Fruit fly (Drosophila melanogaster) whole organism, embryonic: ENCODE results near the gene cnir.
A peak's percentile ranks its signal among the peaks of the same experiment; 100 is the strongest.

Experiments used
- Aef1 ChIP-seq: fragments of 200-800 bp; sonication (Bioruptor generic); IDR thresholded peaks from 3 replicates; pipeline ENCODE4 v1.3.6; 2022; ENCODE audit warnings: missing biosample characterization, missing genetic modification characterization
- B-H1 ChIP-seq: fragments of 200-800 bp; sonication (Bioruptor generic); IDR thresholded peaks from 3 replicates; pipeline ENCODE4 v1.3.6; 2022; ENCODE audit warnings: missing biosample characterization, missing genetic modification characterization
- CG12071 ChIP-seq: fragments of 200-800 bp; sonication (Bioruptor generic); optimal IDR thresholded peaks from 3 replicates; lab custom pipeline; 2018; ENCODE audit warnings: missing biosample characterization, mild to moderate bottlenecking, missing genetic modification characterization
- CG12219 ChIP-seq: fragments of 200-800 bp; sonication (Bioruptor generic); optimal IDR thresholded peaks from 3 replicates; lab custom pipeline; 2018; ENCODE audit warnings: missing biosample characterization, mild to moderate bottlenecking, missing genetic modification characterization
- CG15696 ChIP-seq: fragments of 200-800 bp; sonication (Bioruptor generic); optimal IDR thresholded peaks from 2 replicates; lab custom pipeline; 2019; ENCODE audit warnings: missing biosample characterization, mild to moderate bottlenecking, missing genetic modification characterization, moderate library complexity
- CG16815 ChIP-seq: fragments of 200-800 bp; sonication (Bioruptor generic); optimal IDR thresholded peaks from 3 replicates; lab custom pipeline; 2017; ENCODE audit warnings: missing biosample characterization, mild to moderate bottlenecking, missing genetic modification characterization
- CG17328 ChIP-seq: fragments of 200-800 bp; sonication (Bioruptor generic); IDR thresholded peaks from 2 replicates; pipeline ENCODE4 v1.3.6; 2022; ENCODE audit warnings: missing biosample characterization, missing genetic modification characterization
- CG18764 ChIP-seq: fragments of 200-800 bp; sonication (Bioruptor generic); optimal IDR thresholded peaks from 3 replicates; lab custom pipeline; 2016; ENCODE audit warnings: missing biosample characterization, missing genetic modification characterization
- CG2199 ChIP-seq: fragments of 200-800 bp; sonication (Bioruptor generic); IDR thresholded peaks from 3 replicates; pipeline ENCODE4 v1.3.6; 2022; ENCODE audit warnings: missing biosample characterization, missing genetic modification characterization
- CG30431 ChIP-seq: fragments of 200-800 bp; sonication (Bioruptor generic); optimal IDR thresholded peaks from 2 replicates; lab custom pipeline; 2017; ENCODE audit warnings: missing biosample characterization, missing genetic modification characterization
- CG3163 ChIP-seq: fragments of 200-800 bp; sonication (Bioruptor generic); optimal IDR thresholded peaks from 3 replicates; lab custom pipeline; 2016; ENCODE audit warnings: missing biosample characterization, missing genetic modification characterization
- CG34422 ChIP-seq: fragments of 200-800 bp; sonication (Bioruptor generic); IDR thresholded peaks from 3 replicates; pipeline ENCODE4 v1.3.6; 2022; ENCODE audit warnings: missing biosample characterization, missing genetic modification characterization
- CG4328 ChIP-seq: fragments of 200-800 bp; sonication (Bioruptor generic); optimal IDR thresholded peaks from 3 replicates; lab custom pipeline; 2017; ENCODE audit warnings: missing biosample characterization, missing genetic modification reagents, missing genetic modification characterization
- CG6683 ChIP-seq: fragments of 200-800 bp; sonication (Bioruptor generic); optimal IDR thresholded peaks from 2 replicates; lab custom pipeline; 2017; ENCODE audit warnings: missing biosample characterization, mild to moderate bottlenecking, missing genetic modification characterization, missing genetic modification reagents
- CG7745 ChIP-seq: fragments of 200-800 bp; sonication (Bioruptor generic); optimal IDR thresholded peaks from 2 replicates; lab custom pipeline; 2018; ENCODE audit warnings: missing biosample characterization, mild to moderate bottlenecking, missing genetic modification characterization, moderate library complexity
- CG7963 ChIP-seq: fragments of 200-800 bp; sonication (Bioruptor generic); IDR thresholded peaks from 3 replicates; pipeline ENCODE4 v1.3.6; 2022; ENCODE audit warnings: missing biosample characterization, missing genetic modification characterization; ENCODE audit not compliant: partially characterized antibody
- CG8290 ChIP-seq, 3 experiments: fragments of 200-800 bp; sonication (Bioruptor generic); optimal IDR thresholded peaks; 2 replicates each; lab custom pipeline; 2016 to 2019; ENCODE audit warnings: missing biosample characterization in 3 of 3, missing genetic modification characterization in 3 of 3, mild to moderate bottlenecking in 2 of 3, moderate library complexity in 1 of 3
- CG9609 ChIP-seq: fragments of 200-800 bp; sonication (Bioruptor generic); optimal IDR thresholded peaks from 3 replicates; lab custom pipeline; 2016; ENCODE audit warnings: missing biosample characterization, missing genetic modification characterization
- Chrac-16 ChIP-seq: fragments of 200-800 bp; sonication (Bioruptor generic); optimal IDR thresholded peaks from 3 replicates; lab custom pipeline; 2016; ENCODE audit warnings: missing biosample characterization, missing genetic modification characterization
- CrebB ChIP-seq: fragments of 200-800 bp; sonication (Bioruptor generic); optimal IDR thresholded peaks from 3 replicates; lab custom pipeline; 2018; ENCODE audit warnings: missing biosample characterization, mild to moderate bottlenecking, missing genetic modification characterization
- D19B ChIP-seq: fragments of 200-800 bp; sonication (Bioruptor generic); optimal IDR thresholded peaks from 2 replicates; lab custom pipeline; 2017; ENCODE audit warnings: missing biosample characterization, mild to moderate bottlenecking, missing genetic modification characterization
- Dref ChIP-seq: fragments of 200-800 bp; sonication (Bioruptor generic); IDR thresholded peaks from 2 replicates; pipeline ENCODE4 v1.3.6; 2022; ENCODE audit warnings: missing biosample characterization, missing genetic modification characterization
- HLH54F ChIP-seq: fragments of 200-800 bp; sonication (Bioruptor generic); optimal IDR thresholded peaks from 3 replicates; lab custom pipeline; 2016; ENCODE audit warnings: missing biosample characterization, missing genetic modification characterization
- Lim3 ChIP-seq: fragments of 200-800 bp; sonication (Bioruptor generic); IDR thresholded peaks from 2 replicates; pipeline ENCODE4 v1.3.6; 2022; ENCODE audit warnings: missing biosample characterization, missing genetic modification characterization
- MBD-R2 ChIP-seq: fragments of 200-800 bp; sonication (Bioruptor generic); IDR thresholded peaks from 2 replicates; pipeline ENCODE4 v1.3.6; 2022; ENCODE audit warnings: missing biosample characterization, missing genetic modification characterization
- Myb ChIP-seq: fragments of 200-800 bp; sonication (Bioruptor generic); optimal IDR thresholded peaks from 2 replicates; lab custom pipeline; 2016; ENCODE audit warnings: missing biosample characterization, missing genetic modification characterization
- Spps ChIP-seq: fragments of 200-800 bp; sonication (Bioruptor generic); optimal IDR thresholded peaks from 2 replicates; lab custom pipeline; 2018; ENCODE audit warnings: missing biosample characterization, mild to moderate bottlenecking, missing genetic modification characterization
- Tbp ChIP-seq: fragments of >200 bp; optimal IDR thresholded peaks from 2 replicates; lab custom pipeline; 2018; ENCODE audit warnings: missing biosample characterization, missing genetic modification characterization
- ab ChIP-seq: fragments of 200-800 bp; sonication (Bioruptor generic); optimal IDR thresholded peaks from 2 replicates; lab custom pipeline; 2016; ENCODE audit warnings: missing biosample characterization, missing genetic modification characterization
- chn ChIP-seq: fragments of 200-800 bp; sonication (Bioruptor generic); optimal IDR thresholded peaks from 2 replicates; lab custom pipeline; 2016; ENCODE audit warnings: missing biosample characterization, missing genetic modification characterization
- crol ChIP-seq: fragments of 200-800 bp; sonication (Bioruptor generic); IDR thresholded peaks from 2 replicates; pipeline ENCODE4 v1.3.6; 2022; ENCODE audit warnings: missing biosample characterization, missing genetic modification characterization
- cwo ChIP-seq: fragments of 200-800 bp; sonication (Bioruptor generic); optimal IDR thresholded peaks from 3 replicates; lab custom pipeline; 2017; ENCODE audit warnings: missing biosample characterization, missing genetic modification characterization, mild to moderate bottlenecking, moderate library complexity, missing genetic modification reagents
- dati ChIP-seq: fragments of 200-800 bp; sonication (Bioruptor generic); IDR thresholded peaks from 2 replicates; pipeline ENCODE4 v1.3.6; 2022; ENCODE audit warnings: missing biosample characterization, missing genetic modification characterization
- eyg ChIP-seq: fragments of 200-800 bp; sonication (Bioruptor generic); optimal IDR thresholded peaks from 3 replicates; lab custom pipeline; 2016; ENCODE audit warnings: missing biosample characterization, missing genetic modification characterization
- gro ChIP-seq: fragments of 200-800 bp; sonication (Bioruptor generic); optimal IDR thresholded peaks from 2 replicates; lab custom pipeline; 2016; ENCODE audit warnings: missing biosample characterization, missing genetic modification characterization
- gsb ChIP-seq: fragments of 200-800 bp; sonication (Bioruptor generic); IDR thresholded peaks from 2 replicates; pipeline ENCODE4 v1.3.6; 2022; ENCODE audit warnings: missing biosample characterization, missing genetic modification characterization
- gt ChIP-seq: fragments of 200-800 bp; sonication (Bioruptor generic); IDR thresholded peaks from 2 replicates; pipeline ENCODE4 v1.3.6; 2022; ENCODE audit warnings: missing biosample characterization, missing genetic modification characterization
- kni ChIP-seq: fragments of 200-800 bp; sonication (Bioruptor generic); optimal IDR thresholded peaks from 3 replicates; lab custom pipeline; 2017; ENCODE audit warnings: mild to moderate bottlenecking, missing biosample characterization, missing genetic modification reagents, missing genetic modification characterization
- nau ChIP-seq: fragments of 200-800 bp; sonication (Bioruptor generic); optimal IDR thresholded peaks from 3 replicates; lab custom pipeline; 2017; ENCODE audit warnings: missing biosample characterization, mild to moderate bottlenecking, missing genetic modification characterization, missing genetic modification reagents
- nmo ChIP-seq: fragments of 200-800 bp; sonication (Bioruptor generic); optimal IDR thresholded peaks from 2 replicates; lab custom pipeline; 2018; ENCODE audit warnings: missing biosample characterization, mild to moderate bottlenecking, missing genetic modification characterization, moderate library complexity
- odd ChIP-seq: fragments of 200-800 bp; sonication (Bioruptor generic); optimal IDR thresholded peaks from 2 replicates; lab custom pipeline; 2017; ENCODE audit warnings: missing biosample characterization, mild to moderate bottlenecking, missing genetic modification characterization
- onecut ChIP-seq: fragments of 200-800 bp; sonication (Bioruptor generic); IDR thresholded peaks from 2 replicates; pipeline ENCODE4 v1.3.6; 2022; ENCODE audit warnings: missing biosample characterization, missing genetic modification characterization
- pnt ChIP-seq: fragments of 200-800 bp; sonication (Bioruptor generic); optimal IDR thresholded peaks from 3 replicates; lab custom pipeline; 2016; ENCODE audit warnings: missing biosample characterization, missing genetic modification characterization
- prd ChIP-seq, 3 experiments: fragments of >200 bp in 2 of 3; fragments of 200-800 bp in 1 of 3; sonication (Bioruptor generic) in 1 of 3; optimal IDR thresholded peaks in 2 of 3; IDR thresholded peaks in 1 of 3; 2 replicates in 2 of 3; 3 replicates in 1 of 3; pipeline versions ENCODE4 v1.3.6 to Lab custom; 2017 to 2022; ENCODE audit warnings: missing biosample characterization in 1 of 3, missing genetic modification characterization in 1 of 3
- pzg ChIP-seq: fragments of 200-800 bp; sonication (Bioruptor generic); optimal IDR thresholded peaks from 3 replicates; lab custom pipeline; 2018; ENCODE audit warnings: missing biosample characterization, mild to moderate bottlenecking, missing genetic modification characterization, moderate library complexity
- ranshi ChIP-seq: fragments of 200-800 bp; sonication (Bioruptor generic); IDR thresholded peaks from 2 replicates; pipeline ENCODE4 v1.3.6; 2022; ENCODE audit warnings: missing biosample characterization, missing genetic modification characterization
- ro ChIP-seq: fragments of 200-800 bp; sonication (Bioruptor generic); IDR thresholded peaks from 2 replicates; pipeline ENCODE4 v1.3.6; 2022; ENCODE audit warnings: missing biosample characterization, missing genetic modification characterization
- scrt ChIP-seq: fragments of 200-800 bp; sonication (Bioruptor generic); optimal IDR thresholded peaks from 2 replicates; lab custom pipeline; 2018; ENCODE audit warnings: missing biosample characterization, mild to moderate bottlenecking, missing genetic modification characterization, moderate library complexity
- slbo ChIP-seq: fragments of 200-800 bp; sonication (Bioruptor generic); IDR thresholded peaks from 2 replicates; pipeline ENCODE4 v1.3.6; 2022; ENCODE audit warnings: missing biosample characterization, missing genetic modification characterization
- so ChIP-seq: fragments of 200-800 bp; sonication (Bioruptor generic); IDR thresholded peaks from 3 replicates; pipeline ENCODE4 v1.3.6; 2022; ENCODE audit warnings: missing biosample characterization, missing genetic modification characterization
- wek ChIP-seq: fragments of 200-800 bp; sonication (Bioruptor generic); optimal IDR thresholded peaks from 3 replicates; lab custom pipeline; 2018; ENCODE audit warnings: missing biosample characterization, mild to moderate bottlenecking, missing genetic modification characterization, moderate library complexity

Gene cnir

dm6 chr2L:2999113-2999512 lies 40.5 kb downstream of the cnir start, which contains the start of gene Ccdc85 (continued):
- peak; percentile 36; the same call in 1 of the 2 replicates for TF ChIP-seq MBD-R2 (GFP tag; lab: Robert Waterston, UW)
- no peak for TF ChIP-seq CG4328 (GFP tag; lab: Kevin White, UChicago)
- no peak for TF ChIP-seq B-H1 (GFP tag; lab: Robert Waterston, UW)
- TF ChIP-seq gt (GFP tag; lab: Robert Waterston, UW), result no peak
- no peak for TF ChIP-seq ranshi (GFP tag; lab: Robert Waterston, UW)
- TF ChIP-seq odd (GFP tag; lab: Kevin White, UChicago), result no peak
- no peak for TF ChIP-seq pnt (GFP tag; lab: Kevin White, UChicago)
- no peak for TF ChIP-seq nau (GFP tag; lab: Kevin White, UChicago)
- TF ChIP-seq Spps (tag; lab: Kevin White, UChicago), result no peak
- TF ChIP-seq kni (GFP tag; lab: Kevin White, UChicago), result no peak
- TF ChIP-seq onecut (GFP tag; lab: Robert Waterston, UW), result peak; percentile 10; the same call in 1 of the 2 replicates
- TF ChIP-seq gro (GFP tag; lab: Kevin White, UChicago), result peak; percentile 8
- TF ChIP-seq CG17328 (GFP tag; lab: Robert Waterston, UW), result no peak
- no peak for TF ChIP-seq Lim3 (GFP tag; lab: Robert Waterston, UW)
- peak; percentile 80 for TF ChIP-seq pzg (GFP tag; lab: Kevin White, UChicago)
- no peak for TF ChIP-seq Aef1 (GFP tag; lab: Robert Waterston, UW)
- no peak for TF ChIP-seq ro (GFP tag; lab: Robert Waterston, UW)
- TF ChIP-seq CG18764 (GFP tag; lab: Kevin White, UChicago), result no peak
- no peak for TF ChIP-seq wek (GFP tag; lab: Kevin White, UChicago)
- no peak for TF ChIP-seq chn (GFP tag; lab: Kevin White, UChicago)
- no peak for TF ChIP-seq Tbp (GFP tag; lab: Kevin White, UChicago)
- TF ChIP-seq HLH54F, result no peak
- no peak for TF ChIP-seq dati (GFP tag; lab: Robert Waterston, UW)
- no peak for TF ChIP-seq ab (GFP tag; lab: Kevin White, UChicago)
- TF ChIP-seq gsb, result no peak
- no peak for TF ChIP-seq prd (optimal IDR thresholded peaks at IDR 0.05; lab: Kevin White, UChicago)
- no peak for TF ChIP-seq prd (GFP tag; IDR thresholded peaks at IDR 0.05; lab: Robert Waterston, UW)
- TF ChIP-seq so (GFP tag; lab: Robert Waterston, UW), result no peak
- TF ChIP-seq Dref (GFP tag; lab: Robert Waterston, UW), result peak; percentile 98
- TF ChIP-seq CG8290 (GFP tag; optimal IDR thresholded peaks at IDR 0.05; lab: Kevin White, UChicago), result peak; percentile 40
- TF ChIP-seq CG8290 (tag; optimal IDR thresholded peaks at IDR 0.05; lab: Kevin White, UChicago), result no peak
- TF ChIP-seq Myb, result peak; percentile 97
- TF ChIP-seq slbo (GFP tag; lab: Robert Waterston, UW), result 0 out of 2 replicates have a peak, but pooled peaks have one; percentile 13
- TF ChIP-seq CG6683 (GFP tag; lab: Kevin White, UChicago), result no peak
- TF ChIP-seq crol (GFP tag; lab: Robert Waterston, UW), result no peak
- peak; percentile 22 for TF ChIP-seq CrebB (tag; lab: Kevin White, UChicago)
- peak; percentile 15 for TF ChIP-seq nmo (GFP tag; lab: Kevin White, UChicago)
- no peak for TF ChIP-seq CG7745
- no peak for TF ChIP-seq eyg (GFP tag; lab: Kevin White, UChicago)
- TF ChIP-seq Chrac-16 (GFP tag; lab: Kevin White, UChicago), result no peak
- no peak for TF ChIP-seq CG16815 (GFP tag; lab: Kevin White, UChicago)
- TF ChIP-seq CG34422 (GFP tag; lab: Robert Waterston, UW), result peak; percentile 70; the same call in 1 of the 3 replicates
- no peak for TF ChIP-seq CG12071 (GFP tag; lab: Kevin White, UChicago)
- no peak for TF ChIP-seq CG30431 (GFP tag; lab: Kevin White, UChicago)
- TF ChIP-seq CG3163 (GFP tag; lab: Kevin White, UChicago), result no peak
- TF ChIP-seq CG2199 (GFP tag; lab: Robert Waterston, UW), result 0 out of 3 replicates have a peak, but pooled peaks have one; percentile 10
- TF ChIP-seq scrt (GFP tag; lab: Kevin White, UChicago), result no peak
- TF ChIP-seq CG15696 (tag; lab: Kevin White, UChicago), result no peak
- no peak for TF ChIP-seq CG12219 (GFP tag; lab: Kevin White, UChicago)
- TF ChIP-seq cwo (GFP tag; lab: Kevin White, UChicago), result no peak
- TF ChIP-seq CG9609 (GFP tag; lab: Kevin White, UChicago), result no peak
- TF ChIP-seq D19B, result no peak
- peak; percentile 99 for TF ChIP-seq CG7963 (GFP tag; lab: Robert Waterston, UW)
